Fruit fly (Drosophila melanogaster) whole organism, embryonic: ENCODE data around the gene Mst98Ca.

Experiments
- Asciz ChIP-seq: fragments of 200-800 bp; sonication (Bioruptor generic); optimal IDR thresholded peaks from 2 replicates; lab custom pipeline; 2017; ENCODE audit warnings: missing biosample characterization, mild to moderate bottlenecking, missing genetic modification characterization, missing genetic modification reagents
- BtbVII ChIP-seq: fragments of 200-800 bp; sonication (Bioruptor generic); optimal IDR thresholded peaks from 3 replicates; lab custom pipeline; 2017; ENCODE audit warnings: missing biosample characterization, mild to moderate bottlenecking, missing genetic modification characterization
- CG10274 ChIP-seq: fragments of 200-800 bp; sonication (Bioruptor generic); optimal IDR thresholded peaks from 3 replicates; lab custom pipeline; 2017; ENCODE audit warnings: missing biosample characterization, mild to moderate bottlenecking, missing genetic modification characterization
- CG11247 ChIP-seq: fragments of 200-800 bp; sonication (Bioruptor generic); IDR thresholded peaks from 2 replicates; pipeline ENCODE4 v1.3.6; 2022; ENCODE audit warnings: missing biosample characterization, missing genetic modification characterization
- CG15479 ChIP-seq: fragments of 200-800 bp; sonication (Bioruptor generic); optimal IDR thresholded peaks from 3 replicates; lab custom pipeline; 2019; ENCODE audit warnings: missing biosample characterization, mild to moderate bottlenecking, missing genetic modification characterization, moderate library complexity
- CG15514 ChIP-seq: fragments of 200-800 bp; sonication (Bioruptor generic); optimal IDR thresholded peaks from 3 replicates; lab custom pipeline; 2017; ENCODE audit warnings: missing biosample characterization, missing genetic modification characterization, mild to moderate bottlenecking, moderate library complexity, missing genetic modification reagents
- CG17186 ChIP-seq: fragments of 200-800 bp; sonication (Bioruptor generic); optimal IDR thresholded peaks from 3 replicates; lab custom pipeline; 2017; ENCODE audit warnings: missing biosample characterization, missing genetic modification reagents, missing genetic modification characterization
- CG17568 ChIP-seq: fragments of 200-800 bp; sonication (Bioruptor generic); optimal IDR thresholded peaks from 2 replicates; lab custom pipeline; 2018; ENCODE audit warnings: missing biosample characterization, mild to moderate bottlenecking, missing genetic modification characterization, moderate library complexity
- CG1792 ChIP-seq: fragments of 200-800 bp; sonication (Bioruptor generic); optimal IDR thresholded peaks from 2 replicates; lab custom pipeline; 2016; ENCODE audit warnings: missing biosample characterization, missing genetic modification characterization
- CG18262 ChIP-seq: fragments of 200-800 bp; optimal IDR thresholded peaks from 3 replicates; lab custom pipeline; 2019; ENCODE audit warnings: missing biosample characterization, mild to moderate bottlenecking, missing genetic modification characterization, moderate library complexity
- CG18764 ChIP-seq: fragments of 200-800 bp; sonication (Bioruptor generic); optimal IDR thresholded peaks from 3 replicates; lab custom pipeline; 2016; ENCODE audit warnings: missing biosample characterization, missing genetic modification characterization
- CG30403 ChIP-seq: fragments of 200-800 bp; sonication (Bioruptor generic); optimal IDR thresholded peaks from 3 replicates; lab custom pipeline; 2016; ENCODE audit warnings: missing biosample characterization, missing genetic modification characterization
- CG31441 ChIP-seq: fragments of 200-800 bp; sonication (Bioruptor generic); IDR thresholded peaks from 2 replicates; pipeline ENCODE4 v1.3.6; 2022; ENCODE audit warnings: missing biosample characterization, missing genetic modification characterization
- CG3726 ChIP-seq: fragments of 200-800 bp; sonication (Bioruptor generic); IDR thresholded peaks from 3 replicates; pipeline ENCODE4, ENCODE4 v1.3.6; 2022; ENCODE audit warnings: missing biosample characterization, missing genetic modification characterization
- CG4730 ChIP-seq: fragments of 200-800 bp; sonication (Bioruptor generic); IDR thresholded peaks from 2 replicates; pipeline ENCODE4 v1.3.6; 2022; ENCODE audit warnings: missing biosample characterization, missing genetic modification characterization
- CG5180 ChIP-seq: fragments of 200-800 bp; sonication (Bioruptor generic); optimal IDR thresholded peaks from 3 replicates; lab custom pipeline; 2017; ENCODE audit warnings: missing biosample characterization, missing genetic modification characterization, mild to moderate bottlenecking, moderate library complexity, missing genetic modification reagents
- CG6175 ChIP-seq: fragments of 200-800 bp; sonication (Bioruptor generic); IDR thresholded peaks from 3 replicates; pipeline ENCODE4 v1.3.6; 2022; ENCODE audit warnings: missing biosample characterization, missing genetic modification characterization
- CG6813 ChIP-seq: fragments of 200-800 bp; sonication (Bioruptor generic); optimal IDR thresholded peaks from 2 replicates; lab custom pipeline; 2017; ENCODE audit warnings: missing biosample characterization, missing genetic modification characterization, mild to moderate bottlenecking, moderate library complexity, missing genetic modification reagents
- CG7839 ChIP-seq: fragments of 200-800 bp; sonication (Bioruptor generic); optimal IDR thresholded peaks from 3 replicates; lab custom pipeline; 2018; ENCODE audit warnings: missing biosample characterization, mild to moderate bottlenecking, missing genetic modification characterization, moderate library complexity
- CG7963 ChIP-seq: fragments of 200-800 bp; sonication (Bioruptor generic); IDR thresholded peaks from 3 replicates; pipeline ENCODE4 v1.3.6; 2022; ENCODE audit warnings: missing biosample characterization, missing genetic modification characterization; ENCODE audit not compliant: partially characterized antibody
- CG8359 ChIP-seq: fragments of 200-800 bp; sonication (Bioruptor generic); optimal IDR thresholded peaks from 2 replicates; lab custom pipeline; 2017; ENCODE audit warnings: missing biosample characterization, mild to moderate bottlenecking, missing genetic modification characterization, borderline replicate concordance
- CG9437 ChIP-seq: fragments of 200-800 bp; sonication (Bioruptor generic); optimal IDR thresholded peaks from 2 replicates; lab custom pipeline; 2018; ENCODE audit warnings: missing biosample characterization, mild to moderate bottlenecking, missing genetic modification characterization
- CG9609 ChIP-seq: fragments of 200-800 bp; sonication (Bioruptor generic); optimal IDR thresholded peaks from 3 replicates; lab custom pipeline; 2016; ENCODE audit warnings: missing biosample characterization, missing genetic modification characterization
- Dbx ChIP-seq: fragments of 200-800 bp; sonication (Bioruptor generic); IDR thresholded peaks from 3 replicates; pipeline ENCODE4 v1.3.6; 2022; ENCODE audit warnings: missing biosample characterization, missing genetic modification characterization
- Dll ChIP-seq: fragments of 200-800 bp; sonication (Bioruptor generic); IDR thresholded peaks from 4 replicates; pipeline ENCODE4 v1.3.6; 2022; ENCODE audit warnings: missing biosample characterization, missing genetic modification characterization; ENCODE audit not compliant: partially characterized antibody
- E2f1 ChIP-seq: fragments of 200-800 bp; sonication (Bioruptor generic); IDR thresholded peaks from 2 replicates; pipeline ENCODE4 v1.3.6; 2022; ENCODE audit warnings: missing biosample characterization, missing genetic modification characterization
- ERR ChIP-seq: fragments of 200-800 bp; sonication (Bioruptor generic); optimal IDR thresholded peaks from 2 replicates; lab custom pipeline; 2016; ENCODE audit warnings: missing biosample characterization, missing genetic modification characterization
- Hey ChIP-seq: fragments of 200-800 bp; sonication (Bioruptor generic); optimal IDR thresholded peaks from 3 replicates; lab custom pipeline; 2018; ENCODE audit warnings: missing biosample characterization, mild to moderate bottlenecking, missing genetic modification characterization
- Mes4 ChIP-seq: fragments of 200-800 bp; sonication (Bioruptor generic); optimal IDR thresholded peaks from 2 replicates; lab custom pipeline; 2016; ENCODE audit warnings: missing biosample characterization, missing genetic modification characterization
- Nf-YA ChIP-seq: fragments of 200-800 bp; sonication (Bioruptor generic); IDR thresholded peaks from 2 replicates; pipeline ENCODE4 v1.3.6; 2022; ENCODE audit warnings: missing biosample characterization, missing genetic modification characterization
- Ptx1 ChIP-seq: fragments of 200-800 bp; sonication (Bioruptor generic); IDR thresholded peaks from 2 replicates; pipeline ENCODE4 v1.3.6; 2022; ENCODE audit warnings: missing biosample characterization, missing genetic modification characterization
- Rfx ChIP-seq: fragments of 200-800 bp; sonication (Bioruptor generic); IDR thresholded peaks from 2 replicates; pipeline ENCODE4 v1.3.6; 2022; ENCODE audit warnings: missing biosample characterization, missing genetic modification characterization
- Six4 ChIP-seq: fragments of 200-800 bp; sonication (Bioruptor generic); optimal IDR thresholded peaks from 2 replicates; lab custom pipeline; 2016; ENCODE audit warnings: missing biosample characterization, missing genetic modification characterization
- Sox102F ChIP-seq: fragments of 200-800 bp; sonication (Bioruptor generic); optimal IDR thresholded peaks from 2 replicates; lab custom pipeline; 2018; ENCODE audit warnings: missing biosample characterization, mild to moderate bottlenecking, missing genetic modification characterization, moderate library complexity
- btn ChIP-seq: fragments of 200-800 bp; sonication (Bioruptor generic); optimal IDR thresholded peaks from 2 replicates; lab custom pipeline; 2016; ENCODE audit warnings: missing biosample characterization, missing genetic modification characterization
- cg ChIP-seq: fragments of 200-800 bp; sonication (Bioruptor generic); optimal IDR thresholded peaks from 3 replicates; lab custom pipeline; 2019; ENCODE audit warnings: missing biosample characterization, mild to moderate bottlenecking, missing genetic modification characterization, moderate library complexity
- chinmo ChIP-seq: fragments of 200-800 bp; sonication (Bioruptor generic); IDR thresholded peaks from 4 replicates; pipeline ENCODE4 v1.3.6; 2022; ENCODE audit warnings: missing biosample characterization, missing genetic modification characterization; ENCODE audit not compliant: partially characterized antibody
- chn ChIP-seq: fragments of 200-800 bp; sonication (Bioruptor generic); optimal IDR thresholded peaks from 2 replicates; lab custom pipeline; 2016; ENCODE audit warnings: missing biosample characterization, missing genetic modification characterization
- emc ChIP-seq: fragments of 200-800 bp; sonication (Bioruptor generic); optimal IDR thresholded peaks from 2 replicates; lab custom pipeline; 2016; ENCODE audit warnings: missing biosample characterization, missing genetic modification characterization
- eyg ChIP-seq: fragments of 200-800 bp; sonication (Bioruptor generic); optimal IDR thresholded peaks from 3 replicates; lab custom pipeline; 2016; ENCODE audit warnings: missing biosample characterization, missing genetic modification characterization
- fd64A ChIP-seq: fragments of 200-800 bp; sonication (Bioruptor generic); optimal IDR thresholded peaks from 3 replicates; lab custom pipeline; 2018; ENCODE audit warnings: missing biosample characterization, mild to moderate bottlenecking, missing genetic modification characterization
- gt ChIP-seq: fragments of 200-800 bp; sonication (Bioruptor generic); IDR thresholded peaks from 2 replicates; pipeline ENCODE4 v1.3.6; 2022; ENCODE audit warnings: missing biosample characterization, missing genetic modification characterization
- mam ChIP-seq: fragments of 200-800 bp; sonication (Bioruptor generic); optimal IDR thresholded peaks from 3 replicates; lab custom pipeline; 2016; ENCODE audit warnings: missing biosample characterization, missing genetic modification characterization
- pita ChIP-seq: fragments of 200-800 bp; sonication (Bioruptor generic); optimal IDR thresholded peaks from 2 replicates; lab custom pipeline; 2017; ENCODE audit warnings: missing biosample characterization, mild to moderate bottlenecking, missing genetic modification characterization
- psq ChIP-seq: fragments of 200-800 bp; sonication (Bioruptor generic); optimal IDR thresholded peaks from 2 replicates; lab custom pipeline; 2017; ENCODE audit warnings: missing biosample characterization, missing genetic modification characterization
- sd ChIP-seq: fragments of 200-800 bp; sonication (Bioruptor generic); optimal IDR thresholded peaks from 3 replicates; lab custom pipeline; 2018; ENCODE audit warnings: missing biosample characterization, mild to moderate bottlenecking, missing genetic modification characterization, moderate library complexity
- shn ChIP-seq: fragments of 200-800 bp; sonication (Bioruptor generic); optimal IDR thresholded peaks from 3 replicates; lab custom pipeline; 2016; ENCODE audit warnings: missing biosample characterization, missing genetic modification characterization
- zen ChIP-seq: fragments of 200-800 bp; sonication (Bioruptor generic); optimal IDR thresholded peaks from 3 replicates; lab custom pipeline; 2018; ENCODE audit warnings: missing biosample characterization, mild to moderate bottlenecking, missing genetic modification characterization, moderate library complexity

Mst98Ca gene

DNA sequence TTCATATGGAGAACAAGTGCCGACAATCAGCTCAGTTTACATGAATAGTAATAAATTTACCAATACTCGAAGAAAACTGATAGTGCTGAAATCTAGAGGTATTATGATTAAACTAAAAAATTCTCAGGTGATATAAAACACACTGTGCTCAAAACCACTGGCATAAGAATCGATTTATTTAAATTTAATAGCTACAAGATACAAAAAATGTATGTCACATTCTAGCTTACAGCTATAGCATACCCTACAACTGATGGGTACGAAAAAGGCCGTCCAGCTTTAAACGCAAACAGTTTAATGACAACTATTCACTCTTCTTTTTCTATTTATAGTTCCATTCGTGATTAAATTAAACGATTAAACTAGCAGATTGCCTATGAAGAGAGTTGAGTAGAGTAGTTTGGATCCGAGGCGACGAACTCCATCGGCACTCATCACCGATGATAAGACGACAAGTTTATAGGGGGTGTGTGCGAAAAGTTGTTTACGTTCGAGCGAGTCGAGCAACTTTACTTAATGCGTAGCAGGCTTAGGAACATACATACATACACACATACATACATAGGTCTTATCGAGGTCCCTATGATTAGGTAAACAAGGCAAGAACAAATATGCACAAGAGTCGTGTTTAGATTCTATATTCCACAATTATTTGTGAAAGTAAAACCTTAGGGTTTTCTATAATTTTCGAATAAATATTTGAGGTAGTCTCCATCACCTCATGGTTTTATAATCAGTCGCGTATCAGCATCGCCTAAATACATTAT lies 37.8 kb downstream of the Mst98Ca start (continued):
- TF ChIP-seq shn (GFP tag; lab: Kevin White, UChicago) (peak; percentile 50), Dll (GFP tag; lab: Robert Waterston, UW) (no peak), CG1792 (peak; percentile 94), pita (GFP tag; lab: Kevin White, UChicago) (no peak), CG4730 (GFP tag; lab: Robert Waterston, UW) (peak; percentile 59; the same call in 1 of the 2 replicates), fd64A (GFP tag; lab: Kevin White, UChicago) (peak; percentile 65), CG18764 (GFP tag; lab: Kevin White, UChicago) (peak; percentile 69), Rfx (GFP tag; lab: Robert Waterston, UW) (peak; percentile 90), CG5180 (GFP tag; lab: Kevin White, UChicago) (peak; percentile 61), CG9437 (GFP tag; lab: Kevin White, UChicago) (peak; percentile 57), Nf-YA (GFP tag; lab: Robert Waterston, UW) (peak; percentile 68; the same call in 1 of the 2 replicates), CG6175 (GFP tag; lab: Robert Waterston, UW) (peak; percentile 42; the same call in 2 of the 3 replicates), Mes4 (GFP tag; lab: Kevin White, UChicago) (peak; percentile 77), CG17186 (GFP tag; lab: Kevin White, UChicago) (peak; percentile 21), CG31441 (GFP tag; lab: Robert Waterston, UW) (peak; percentile 62), psq (GFP tag; lab: Kevin White, UChicago) (peak; percentile 67), ERR (GFP tag; lab: Kevin White, UChicago) (peak; percentile 52), Asciz (GFP tag; lab: Kevin White, UChicago) (peak; percentile 72), BtbVII (peak; percentile 71), Hey (tag; lab: Kevin White, UChicago) (peak; percentile 33), CG7963 (GFP tag; lab: Robert Waterston, UW) (no peak), Ptx1 (GFP tag; lab: Robert Waterston, UW) (peak; percentile 81), sd (tag; lab: Kevin White, UChicago) (peak; percentile 72), Six4 (GFP tag; lab: Kevin White, UChicago) (peak; percentile 52), CG15479 (GFP tag; lab: Kevin White, UChicago) (peak; percentile 61), Sox102F (peak; percentile 68), chinmo (0 out of 4 replicates have a peak, but pooled peaks have one; percentile 12), btn (GFP tag; lab: Kevin White, UChicago) (peak; percentile 46), CG17568 (GFP tag; lab: Kevin White, UChicago) (peak; percentile 51), CG10274 (peak; percentile 24), CG3726 (GFP tag; lab: Robert Waterston, UW) (peak; percentile 69), CG15514 (GFP tag; lab: Kevin White, UChicago) (peak; percentile 58), CG30403 (GFP tag; lab: Kevin White, UChicago) (peak; percentile 68), mam (GFP tag; lab: Kevin White, UChicago) (peak; percentile 82), CG8359 (peak; percentile 72), CG9609 (GFP tag; lab: Kevin White, UChicago) (peak; percentile 45), emc (GFP tag; lab: Kevin White, UChicago) (no peak), eyg (peak; percentile 74), chn (GFP tag; lab: Kevin White, UChicago) (no peak), CG7839 (peak; percentile 64), gt (GFP tag; lab: Robert Waterston, UW) (0 out of 2 replicates have a peak, but pooled peaks have one; percentile 9), Dbx (GFP tag; lab: Robert Waterston, UW) (peak; percentile 75; the same call in 2 of the 3 replicates), cg (GFP tag; lab: Kevin White, UChicago) (peak; percentile 1), E2f1 (GFP tag; lab: Robert Waterston, UW) (peak; percentile 56), CG18262 (tag; lab: Kevin White, UChicago) (peak; percentile 59), CG11247 (peak; percentile 76), zen (tag; lab: Kevin White, UChicago) (peak; percentile 56), CG6813 (GFP tag; lab: Kevin White, UChicago) (peak; percentile 88)
